Fruit fly (Drosophila melanogaster) S2 (cell line): ENCODE data around the gene CG11841.

Experiments used
- CG8478 ChIP-seq: fragments of >200 bp; optimal IDR thresholded peaks from 2 replicates; lab custom pipeline; 2018
- CTCF ChIP-seq, 2 experiments: fragments of >200 bp; optimal IDR thresholded peaks; 2 replicates each; lab custom pipeline; 2018

dm6 chr3R:29040526-29041195 lies 10.2 kb upstream of the CG11841 start:
- no peak for TF ChIP-seq CG8478 (lab: Kevin White, UChicago)
- no peak for TF ChIP-seq CTCF (optimal IDR thresholded peaks at IDR 0.05; lab: Kevin White, UChicago)
